Fruit fly (Drosophila melanogaster) Kc167 (cell line): Measurements from ENCODE around the gene CG11983.

Experiments used
- Myc ChIP-seq: fragments of >200 bp; optimal IDR thresholded peaks from 2 replicates; lab custom pipeline; 2017; ENCODE audit warnings: missing external identifiers
- Sin3A ChIP-seq: fragments of >200 bp; optimal IDR thresholded peaks from 2 replicates; lab custom pipeline; 2018; ENCODE audit warnings: missing external identifiers
- h ChIP-seq: fragments of >200 bp; optimal IDR thresholded peaks from 3 replicates; lab custom pipeline; 2018; ENCODE audit warnings: missing external identifiers
- insv ChIP-seq: fragments of >200 bp; optimal IDR thresholded peaks from 3 replicates; lab custom pipeline; 2018; ENCODE audit warnings: missing external identifiers
- psq ChIP-seq: fragments of >200 bp; optimal IDR thresholded peaks from 2 replicates; lab custom pipeline; 2017; ENCODE audit warnings: missing external identifiers
- ttk ChIP-seq: sonication (Bioruptor generic); optimal IDR thresholded peaks from 2 replicates; lab custom pipeline; 2017; ENCODE audit warnings: missing external identifiers

DNA sequence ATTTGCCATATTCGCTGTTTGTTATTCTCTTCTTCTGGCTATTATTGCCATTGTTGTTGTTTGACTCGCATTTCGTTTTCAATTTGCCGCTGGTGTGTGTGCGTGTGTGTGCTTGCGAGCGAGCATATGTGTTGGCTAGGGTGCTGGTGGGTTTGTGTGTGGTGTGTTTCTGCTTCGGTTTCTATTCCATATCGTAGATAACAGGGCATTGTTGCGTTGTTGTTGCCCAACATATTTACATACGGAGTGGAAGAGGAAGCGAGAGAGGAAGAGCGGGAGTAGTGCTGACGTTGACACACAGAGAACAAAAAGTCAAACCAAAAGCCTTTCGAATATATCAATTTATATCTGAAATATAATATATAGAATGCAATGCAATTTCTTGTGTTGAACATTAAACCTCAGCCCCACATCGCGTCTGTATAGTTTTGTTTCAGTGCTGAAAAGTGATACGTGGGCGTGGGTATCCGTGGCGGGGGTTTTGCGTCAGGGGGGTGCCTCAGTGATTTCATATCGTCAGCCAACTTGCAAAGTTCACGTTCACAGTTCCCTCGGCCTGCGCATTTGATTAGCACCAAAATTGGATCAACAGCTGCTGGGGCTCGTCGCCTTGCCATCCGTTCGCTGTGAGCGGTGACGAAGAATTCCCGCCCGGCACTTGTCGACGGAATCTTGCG is 46.5 kb downstream of the CG11983 start:
- no peak for TF ChIP-seq ttk (lab: Kevin White, UChicago)
- TF ChIP-seq h (lab: Kevin White, UChicago): no peak
- TF ChIP-seq insv (lab: Kevin White, UChicago): no peak
- no peak for TF ChIP-seq psq (lab: Kevin White, UChicago)
- no peak for TF ChIP-seq Myc (lab: Kevin White, UChicago)
- no peak for TF ChIP-seq Sin3A (lab: Kevin White, UChicago)
